Fruit fly (Drosophila melanogaster) whole organism, embryonic: Measurements from ENCODE around the gene Eip93F.

Experiments
- CG33213 ChIP-seq: fragments of 200-800 bp; sonication (Bioruptor generic); optimal IDR thresholded peaks from 3 replicates; lab custom pipeline; 2016; ENCODE audit warnings: missing biosample characterization, missing genetic modification characterization
- CG34422 ChIP-seq: fragments of 200-800 bp; sonication (Bioruptor generic); IDR thresholded peaks from 3 replicates; pipeline ENCODE4 v1.3.6; 2022; ENCODE audit warnings: missing biosample characterization, missing genetic modification characterization
- CG4730 ChIP-seq: fragments of 200-800 bp; sonication (Bioruptor generic); IDR thresholded peaks from 2 replicates; pipeline ENCODE4 v1.3.6; 2022; ENCODE audit warnings: missing biosample characterization, missing genetic modification characterization
- CG7372 ChIP-seq: fragments of 200-800 bp; sonication (Bioruptor generic); IDR thresholded peaks from 2 replicates; pipeline ENCODE4 v1.3.6; 2022; ENCODE audit warnings: missing biosample characterization, missing genetic modification characterization
- Hr78 ChIP-seq, 2 experiments: fragments of 200-800 bp in 1 of 2; fragments of >200 bp in 1 of 2; sonication (Bioruptor generic) in 1 of 2; optimal IDR thresholded peaks; 2 replicates each; lab custom pipeline; 2017 to 2019; ENCODE audit warnings: missing biosample characterization in 2 of 2, missing genetic modification characterization in 2 of 2, mild to moderate bottlenecking in 1 of 2, moderate library complexity in 1 of 2
- Lhr ChIP-seq: fragments of 200-800 bp; sonication (Bioruptor generic); optimal IDR thresholded peaks from 3 replicates; lab custom pipeline; 2017; ENCODE audit warnings: mild to moderate bottlenecking, missing biosample characterization, missing genetic modification reagents, missing genetic modification characterization
- Lpt ChIP-seq: fragments of >200 bp; optimal IDR thresholded peaks from 2 replicates; lab custom pipeline; 2018; ENCODE audit warnings: missing biosample characterization, missing genetic modification characterization
- Sin3A ChIP-seq: fragments of >200 bp; optimal IDR thresholded peaks from 2 replicates; lab custom pipeline; 2018
- Sry-δ ChIP-seq: fragments of 200-800 bp; sonication (Bioruptor generic); optimal IDR thresholded peaks from 2 replicates; lab custom pipeline; 2016; ENCODE audit warnings: missing biosample characterization, missing genetic modification characterization
- cato ChIP-seq: fragments of 200-800 bp; sonication (Bioruptor generic); optimal IDR thresholded peaks from 2 replicates; lab custom pipeline; 2016; ENCODE audit warnings: missing biosample characterization, missing genetic modification characterization, borderline replicate concordance
- cg ChIP-seq: fragments of 200-800 bp; sonication (Bioruptor generic); optimal IDR thresholded peaks from 3 replicates; lab custom pipeline; 2019; ENCODE audit warnings: missing biosample characterization, mild to moderate bottlenecking, missing genetic modification characterization, moderate library complexity
- chn ChIP-seq: fragments of 200-800 bp; sonication (Bioruptor generic); optimal IDR thresholded peaks from 2 replicates; lab custom pipeline; 2016; ENCODE audit warnings: missing biosample characterization, missing genetic modification characterization
- dimm ChIP-seq: fragments of 200-800 bp; sonication (Bioruptor generic); IDR thresholded peaks from 2 replicates; pipeline ENCODE4 v1.3.6; 2022; ENCODE audit warnings: missing biosample characterization, missing genetic modification characterization
- pho ChIP-seq: fragments of 200-800 bp; sonication (Bioruptor generic); optimal IDR thresholded peaks from 2 replicates; lab custom pipeline; 2016; ENCODE audit warnings: missing biosample characterization, missing genetic modification characterization

dm6 chr3R:21922244-21922643 lies 26.7 kb upstream of the Eip93F start:
- TF ChIP-seq Sry-δ (no peak), Lhr (GFP tag; lab: Kevin White, UChicago) (no peak), cg (GFP tag; lab: Kevin White, UChicago) (no peak), CG7372 (GFP tag; lab: Robert Waterston, UW) (no peak), CG33213 (GFP tag; lab: Kevin White, UChicago) (no peak), CG34422 (GFP tag; lab: Robert Waterston, UW) (no peak), Hr78 (GFP tag; optimal IDR thresholded peaks at IDR 0.05; lab: Kevin White, UChicago) (no peak), dimm (GFP tag; lab: Robert Waterston, UW) (no peak), Lpt (GFP tag; lab: Kevin White, UChicago) (no peak), cato (no peak), Sin3A (lab: Kevin White, UChicago) (no peak), CG4730 (GFP tag; lab: Robert Waterston, UW) (no peak), chn (no peak), pho (GFP tag; lab: Kevin White, UChicago) (no peak)
